Worm (Caenorhabditis elegans) whole organism, mixed stage, embryonic: ENCODE results near the gene K10D6.3.

Experiments used
- blmp-1 ChIP-seq: fragments of 150-350 bp; optimal IDR thresholded peaks from 2 replicates; lab custom pipeline; 2014; ENCODE audit warnings: missing biosample characterization, missing genetic modification characterization
- lin-13 ChIP-seq: fragments of 150-350 bp; optimal IDR thresholded peaks from 2 replicates; lab custom pipeline; 2014; ENCODE audit warnings: missing biosample characterization, missing genetic modification characterization
- nhr-237 ChIP-seq: fragments of 150-350 bp; optimal IDR thresholded peaks from 2 replicates; lab custom pipeline; 2014; ENCODE audit warnings: missing biosample characterization, missing genetic modification characterization
- nhr-76 ChIP-seq: sonication (generic microtip); optimal IDR thresholded peaks from 2 replicates; lab custom pipeline; 2017; ENCODE audit warnings: missing biosample characterization, missing genetic modification characterization
- pha-4 ChIP-seq: fragments of 150-350 bp; optimal IDR thresholded peaks from 2 replicates; lab custom pipeline; 2018; ENCODE audit warnings: missing biosample characterization, missing genetic modification reagents, missing genetic modification characterization
- unc-62 ChIP-seq: fragments of 150-350 bp; optimal IDR thresholded peaks from 2 replicates; lab custom pipeline; 2014; ENCODE audit warnings: missing biosample characterization, missing genetic modification reagents, missing genetic modification characterization
- zip-8 ChIP-seq: fragments of 150-350 bp; optimal IDR thresholded peaks from 2 replicates; lab custom pipeline; 2014; ENCODE audit warnings: missing biosample characterization, missing genetic modification characterization
- ztf-11 ChIP-seq: fragments of 150-350 bp; optimal IDR thresholded peaks from 2 replicates; lab custom pipeline; 2014; ENCODE audit warnings: missing biosample characterization, missing genetic modification characterization

- TF ChIP-seq unc-62 (GFP tag; lab: Kevin White, UChicago) (no peak), lin-13 (no peak), blmp-1 (tag; lab: Kevin White, UChicago) (no peak), nhr-237 (tag; lab: Kevin White, UChicago) (no peak), pha-4 (tag; lab: Kevin White, UChicago) (no peak), zip-8 (tag; lab: Kevin White, UChicago) (no peak), nhr-76 (tag; lab: Kevin White, UChicago) (no peak), ztf-11 (tag; lab: Kevin White, UChicago) (no peak)
Observed at ce11 chrV:11204452-11204851, 4.0 kb downstream of the K10D6.3 start.
